Worm (Caenorhabditis elegans) whole organism, L2 larva: Measurements from ENCODE around the gene T05H4.15.

Experiments
- ama-1 ChIP-seq: fragments of 150-350 bp; optimal IDR thresholded peaks from 2 replicates; lab custom pipeline; 2018; ENCODE audit warnings: inconsistent platforms
- egl-27 ChIP-seq: sonication (generic microtip); optimal IDR thresholded peaks from 3 replicates; lab custom pipeline; 2017; ENCODE audit warnings: missing biosample characterization, missing genetic modification reagents, missing genetic modification characterization
- lin-13 ChIP-seq: fragments of 150-350 bp; optimal IDR thresholded peaks from 2 replicates; lab custom pipeline; 2014; ENCODE audit warnings: missing biosample characterization, missing genetic modification reagents, missing genetic modification characterization
- nhr-11 ChIP-seq: fragments of 150-350 bp; optimal IDR thresholded peaks from 2 replicates; lab custom pipeline; 2014; ENCODE audit warnings: missing biosample characterization, missing genetic modification characterization
- nhr-12 ChIP-seq: fragments of 150-350 bp; optimal IDR thresholded peaks from 2 replicates; lab custom pipeline; 2014; ENCODE audit warnings: missing biosample characterization, missing genetic modification characterization
- nhr-237 ChIP-seq: fragments of 150-350 bp; optimal IDR thresholded peaks from 2 replicates; lab custom pipeline; 2014; ENCODE audit warnings: missing biosample characterization, missing genetic modification characterization
- nhr-6 ChIP-seq: fragments of 150-350 bp; optimal IDR thresholded peaks from 2 replicates; lab custom pipeline; 2014; ENCODE audit warnings: missing biosample characterization, missing genetic modification characterization
- skn-1 ChIP-seq: sonication (generic microtip); optimal IDR thresholded peaks from 2 replicates; lab custom pipeline; 2017; ENCODE audit warnings: missing biosample characterization, missing genetic modification characterization
- snpc-4 ChIP-seq: fragments of 150-350 bp; optimal IDR thresholded peaks from 2 replicates; lab custom pipeline; 2014; ENCODE audit warnings: missing biosample characterization, missing genetic modification characterization
- zag-1 ChIP-seq: fragments of 150-350 bp; optimal IDR thresholded peaks from 2 replicates; lab custom pipeline; 2014; ENCODE audit warnings: missing biosample characterization, missing genetic modification characterization

DNA sequence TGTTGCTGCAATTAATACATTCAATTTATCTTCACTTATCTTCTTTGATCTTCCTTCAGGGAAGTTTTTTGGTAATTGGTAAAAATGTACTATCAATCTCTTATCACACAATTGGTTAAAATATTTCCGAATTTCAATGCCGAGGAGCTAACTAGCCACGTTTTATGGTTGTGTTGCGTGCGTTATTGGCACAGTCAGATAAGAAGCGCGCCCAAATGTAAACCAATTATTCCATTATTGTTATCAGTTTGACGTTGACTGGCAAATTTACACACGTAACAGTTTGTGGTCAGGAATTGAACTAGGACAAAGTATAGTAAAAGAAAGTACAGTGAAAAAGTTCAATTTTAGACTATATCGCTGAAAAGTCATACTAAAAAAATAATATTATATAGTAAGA lies 33.9 kb downstream of the T05H4.15 start:
- TF ChIP-seq nhr-12 (tag; lab: Kevin White, UChicago) (no peak), zag-1 (tag; lab: Kevin White, UChicago) (no peak), egl-27 (tag; lab: Kevin White, UChicago) (no peak), nhr-237 (tag; lab: Kevin White, UChicago) (no peak), nhr-6 (tag; lab: Kevin White, UChicago) (no peak), skn-1 (tag; lab: Kevin White, UChicago) (no peak), snpc-4 (tag; lab: Kevin White, UChicago) (no peak), ama-1 (lab: Kevin White, UChicago) (no peak), lin-13 (GFP tag; lab: Kevin White, UChicago) (no peak), nhr-11 (tag; lab: Kevin White, UChicago) (no peak)
